Worm (Caenorhabditis elegans): Measurements from ENCODE around the gene drap-1.
A peak's percentile ranks its signal among the peaks of the same experiment; 100 is the strongest.

The drap-1 gene

ce11 chrV:9701861-9702260 lies 28.0 kb upstream of the drap-1 start:
- no peak for TF ChIP-seq klf-2 (GFP tag; conservative IDR thresholded peaks at IDR 0.05)
- no peak for TF ChIP-seq ref-1 (GFP tag; conservative IDR thresholded peaks at IDR 0.05)
- TF ChIP-seq T22C8.4 (GFP tag; IDR thresholded peaks at IDR 0.05) = no peak
- no peak for TF ChIP-seq cog-1 (tag; optimal IDR thresholded peaks at IDR 0.05)
- TF ChIP-seq ztf-29 (GFP tag; IDR thresholded peaks at IDR 0.05) = no peak

DNA sequence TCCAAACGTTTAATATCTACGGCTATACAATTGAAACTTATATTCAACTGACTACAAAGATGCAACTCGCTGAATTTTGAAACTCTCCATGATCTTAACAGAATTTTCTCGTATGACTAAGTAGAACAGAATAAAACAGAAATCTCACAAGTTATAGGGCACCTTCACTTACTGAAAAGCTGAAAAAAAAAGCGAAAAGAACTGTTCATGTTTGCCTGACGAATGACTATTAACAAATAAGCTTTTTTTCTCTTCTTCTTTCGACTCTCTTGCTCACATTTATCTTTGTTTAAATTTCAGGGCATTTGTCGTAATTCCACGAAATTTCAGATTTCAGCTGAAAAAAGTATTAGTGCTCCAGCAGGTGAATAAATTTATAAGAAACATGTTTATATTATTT lies 27.2 kb upstream of the drap-1 start, which contains the start of gene xbx-6:
Gene xbx-6, plus strand, starts transcription at position 301 of the 400 bp plus-strand sequence.
- no peak for TF ChIP-seq tab-1 (GFP tag; IDR thresholded peaks at IDR 0.05)
- TF ChIP-seq ref-1 (GFP tag; conservative IDR thresholded peaks at IDR 0.05) = no peak
- no peak for TF ChIP-seq cog-1 (tag; optimal IDR thresholded peaks at IDR 0.05)
- no peak for TF ChIP-seq flt-1 (GFP tag; IDR thresholded peaks at IDR 0.05)
- TF ChIP-seq T22C8.4 (GFP tag; IDR thresholded peaks at IDR 0.05) = no peak
- TF ChIP-seq klf-2 (GFP tag; conservative IDR thresholded peaks at IDR 0.05) = no peak
- no peak for TF ChIP-seq ztf-29 (GFP tag; IDR thresholded peaks at IDR 0.05)
- no peak for TF ChIP-seq ztf-23 (GFP tag; IDR thresholded peaks at IDR 0.05)

DNA sequence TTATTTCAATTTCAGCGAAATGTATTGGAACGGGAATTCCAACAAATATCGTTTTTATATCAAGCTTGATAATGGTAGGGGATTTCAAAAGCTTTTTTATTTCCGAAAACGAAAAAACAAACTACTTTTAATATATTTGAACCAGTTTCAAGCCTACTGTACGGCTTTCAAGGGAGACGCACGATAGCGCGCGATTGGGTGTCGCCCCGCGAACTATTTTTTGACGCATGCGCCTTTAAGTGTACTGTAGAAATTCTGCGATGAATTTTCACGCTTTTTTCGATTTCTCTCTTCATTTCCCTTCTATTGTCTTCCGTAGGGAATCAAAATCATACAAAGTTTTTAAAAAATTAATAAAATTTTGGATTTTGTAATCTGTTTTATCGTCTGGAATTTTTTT lies 26.4 kb upstream of the drap-1 start:
- no peak for TF ChIP-seq ztf-23 (GFP tag; IDR thresholded peaks at IDR 0.05)
- no peak for TF ChIP-seq ref-1 (GFP tag; conservative IDR thresholded peaks at IDR 0.05)
- TF ChIP-seq ztf-29 (GFP tag; IDR thresholded peaks at IDR 0.05) = no peak

DNA sequence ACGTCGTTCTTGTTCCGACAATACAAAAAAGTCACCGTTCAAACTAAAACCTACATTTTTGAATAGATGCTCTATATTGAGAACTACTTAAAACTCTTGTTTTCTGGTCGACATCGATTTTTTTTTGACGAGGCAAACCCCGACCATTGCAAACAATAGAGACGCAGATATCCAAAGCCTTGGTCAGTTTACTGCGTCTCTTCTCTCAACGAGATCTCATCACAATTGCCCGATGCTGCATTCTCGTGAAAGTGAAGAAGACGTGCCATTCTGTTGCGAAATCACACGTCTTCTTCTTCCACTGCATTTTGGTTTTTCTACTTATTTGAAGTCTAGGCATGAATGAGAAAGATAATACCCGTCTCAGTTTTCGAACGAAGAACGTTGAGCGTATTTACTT lies 25.5 kb upstream of the drap-1 start:
- TF ChIP-seq ref-1 (GFP tag; conservative IDR thresholded peaks at IDR 0.05) = no peak
- TF ChIP-seq T22C8.4 (GFP tag; IDR thresholded peaks at IDR 0.05) = peak; percentile 41; the same call in 1 of the 2 replicates
- TF ChIP-seq tab-1 (GFP tag; IDR thresholded peaks at IDR 0.05) = no peak
- no peak for TF ChIP-seq flt-1 (GFP tag; IDR thresholded peaks at IDR 0.05)
- no peak for TF ChIP-seq ztf-23 (GFP tag; IDR thresholded peaks at IDR 0.05)
- TF ChIP-seq cog-1 (tag; optimal IDR thresholded peaks at IDR 0.05) = peak; percentile 8

- TF ChIP-seq med-1 (GFP tag; optimal IDR thresholded peaks at IDR 0.05; ENCODE audit: insufficient read depth) = no peak
- no peak for TF ChIP-seq flt-1 (GFP tag; IDR thresholded peaks at IDR 0.05)
- TF ChIP-seq ref-1 (GFP tag; conservative IDR thresholded peaks at IDR 0.05) = no peak
- TF ChIP-seq tab-1 (GFP tag; IDR thresholded peaks at IDR 0.05) = no peak
- no peak for TF ChIP-seq ztf-23 (GFP tag; IDR thresholded peaks at IDR 0.05)
- TF ChIP-seq T22C8.4 (GFP tag; IDR thresholded peaks at IDR 0.05) = no peak
- no peak for TF ChIP-seq ztf-29 (GFP tag; IDR thresholded peaks at IDR 0.05)
- TF ChIP-seq cog-1 (tag; optimal IDR thresholded peaks at IDR 0.05) = no peak
- no peak for TF ChIP-seq klf-2 (GFP tag; conservative IDR thresholded peaks at IDR 0.05)
Observed at ce11 chrV:9706592-9706991, 23.3 kb upstream of the drap-1 start.

DNA sequence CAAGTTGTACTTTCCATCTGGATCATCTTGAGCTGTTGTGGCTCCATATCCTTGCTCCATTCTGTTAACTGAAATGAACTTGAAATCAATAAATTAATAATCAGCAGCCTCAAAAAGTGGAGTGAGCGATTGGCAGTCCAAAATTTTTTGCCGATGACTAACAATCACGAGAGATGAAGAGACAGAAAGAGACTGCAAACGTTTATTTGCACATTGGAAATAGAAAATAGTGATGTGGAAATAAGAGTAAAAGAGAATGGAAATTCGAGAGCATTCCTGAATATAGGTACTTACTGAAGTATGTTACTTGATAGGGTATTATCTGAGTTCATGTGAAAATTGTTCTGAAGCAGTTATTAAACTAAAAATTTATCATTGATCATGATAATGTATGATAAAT lies 20.2 kb upstream of the drap-1 start, which contains the start of gene tag-120:
Gene tag-120, minus strand, starts transcription at position 68 of the 400 bp plus-strand sequence.
- no peak for TF ChIP-seq ref-1 (GFP tag; conservative IDR thresholded peaks at IDR 0.05)
- TF ChIP-seq T22C8.4 (GFP tag; IDR thresholded peaks at IDR 0.05) = no peak
- no peak for TF ChIP-seq ztf-29 (GFP tag; IDR thresholded peaks at IDR 0.05)
- no peak for TF ChIP-seq ztf-23 (GFP tag; IDR thresholded peaks at IDR 0.05)
- TF ChIP-seq med-1 (GFP tag; optimal IDR thresholded peaks at IDR 0.05; ENCODE audit: insufficient read depth) = no peak
- TF ChIP-seq flt-1 (GFP tag; IDR thresholded peaks at IDR 0.05) = no peak
- no peak for TF ChIP-seq cog-1 (tag; optimal IDR thresholded peaks at IDR 0.05)
- no peak for TF ChIP-seq tab-1 (GFP tag; IDR thresholded peaks at IDR 0.05)
- TF ChIP-seq klf-2 (GFP tag; conservative IDR thresholded peaks at IDR 0.05) = no peak

ce11 chrV:9711174-9711573 lies 18.7 kb upstream of the drap-1 start:
- TF ChIP-seq flt-1 (GFP tag; IDR thresholded peaks at IDR 0.05) = no peak
- no peak for TF ChIP-seq cog-1 (tag; optimal IDR thresholded peaks at IDR 0.05)
- no peak for TF ChIP-seq ztf-29 (GFP tag; IDR thresholded peaks at IDR 0.05)
- TF ChIP-seq ref-1 (GFP tag; conservative IDR thresholded peaks at IDR 0.05) = no peak
- TF ChIP-seq tab-1 (GFP tag; IDR thresholded peaks at IDR 0.05) = no peak
- no peak for TF ChIP-seq ztf-23 (GFP tag; IDR thresholded peaks at IDR 0.05)
- TF ChIP-seq med-1 (GFP tag; optimal IDR thresholded peaks at IDR 0.05; ENCODE audit: insufficient read depth) = no peak
- no peak for TF ChIP-seq T22C8.4 (GFP tag; IDR thresholded peaks at IDR 0.05)
- no peak for TF ChIP-seq klf-2 (GFP tag; conservative IDR thresholded peaks at IDR 0.05)

DNA sequence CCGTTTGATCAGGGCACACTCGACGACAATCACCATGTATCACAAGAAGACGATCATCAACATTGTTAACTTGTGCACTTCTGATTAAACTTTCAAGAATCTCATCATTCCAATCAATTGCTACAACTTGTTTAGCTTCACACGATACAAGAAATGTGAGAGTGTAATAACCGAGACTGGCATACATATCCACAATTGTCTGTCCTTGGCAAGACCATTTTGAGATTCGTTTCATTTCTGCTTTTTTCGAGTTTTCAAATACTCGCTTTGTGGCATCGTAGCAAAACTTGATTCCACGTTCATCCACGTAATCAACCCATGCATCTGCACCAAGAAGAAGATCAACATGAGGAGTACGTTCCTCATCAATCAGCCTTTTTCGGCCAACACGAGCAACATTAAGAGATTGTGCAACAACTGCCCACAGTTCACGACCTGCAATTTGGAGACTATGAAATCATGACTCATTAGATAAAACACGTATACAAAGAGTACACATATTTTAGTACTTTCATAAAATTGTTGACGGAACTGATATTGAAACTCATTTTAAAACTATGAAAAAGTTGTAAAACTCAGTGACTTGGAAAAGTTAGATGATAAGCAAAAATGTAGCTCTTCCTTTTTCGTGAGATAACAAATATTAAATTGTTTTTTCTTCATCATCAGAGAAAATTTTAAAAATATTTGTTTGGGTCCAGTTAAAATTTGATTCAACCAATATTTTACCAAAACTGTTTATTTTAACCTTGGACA lies 17.3 kb upstream of the drap-1 start:
- TF ChIP-seq cog-1 (tag; optimal IDR thresholded peaks at IDR 0.05) = no peak
- TF ChIP-seq tab-1 (GFP tag; IDR thresholded peaks at IDR 0.05) = no peak
- no peak for TF ChIP-seq ztf-29 (GFP tag; IDR thresholded peaks at IDR 0.05)
- TF ChIP-seq T22C8.4 (GFP tag; IDR thresholded peaks at IDR 0.05) = no peak

ce11 chrV:9713532-9713931 lies 16.4 kb upstream of the drap-1 start, which contains the start of gene F40F9.10:
TSS of gene F40F9.10 (minus strand) at chrV:9713632.
- TF ChIP-seq ref-1 (GFP tag; conservative IDR thresholded peaks at IDR 0.05) (no peak), ztf-29 (GFP tag; IDR thresholded peaks at IDR 0.05) (no peak), tab-1 (GFP tag; IDR thresholded peaks at IDR 0.05) (no peak)

DNA sequence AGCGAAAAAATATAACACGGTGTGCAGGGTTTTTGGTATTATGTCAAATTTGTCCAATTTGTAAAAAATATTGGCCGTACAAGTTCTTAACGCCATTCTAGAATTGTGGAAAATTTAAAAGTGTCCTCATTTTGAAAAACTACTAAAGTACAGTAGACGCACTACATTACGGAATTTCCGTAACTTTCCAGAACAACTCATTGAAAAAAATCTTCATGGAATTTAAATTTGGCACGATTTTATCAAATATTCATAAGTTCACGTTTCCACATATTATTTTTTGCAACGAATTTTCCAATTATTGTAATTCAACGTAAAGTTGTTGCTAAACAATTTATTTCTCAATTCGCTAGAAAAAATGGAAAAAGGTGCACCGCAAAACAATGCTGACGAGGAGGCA lies 15.0 kb upstream of the drap-1 start, which contains the start of gene F40F9.3:
Gene F40F9.3, plus strand, starts transcription at position 301 of the 400 bp plus-strand sequence.
- no peak for TF ChIP-seq klf-2 (GFP tag; conservative IDR thresholded peaks at IDR 0.05)
- TF ChIP-seq med-1 (GFP tag; optimal IDR thresholded peaks at IDR 0.05; ENCODE audit: insufficient read depth) = no peak
- no peak for TF ChIP-seq cog-1 (tag; optimal IDR thresholded peaks at IDR 0.05)
- no peak for TF ChIP-seq ref-1 (GFP tag; conservative IDR thresholded peaks at IDR 0.05)
- no peak for TF ChIP-seq ztf-23 (GFP tag; IDR thresholded peaks at IDR 0.05)
- no peak for TF ChIP-seq ztf-29 (GFP tag; IDR thresholded peaks at IDR 0.05)
- no peak for TF ChIP-seq flt-1 (GFP tag; IDR thresholded peaks at IDR 0.05)
- no peak for TF ChIP-seq tab-1 (GFP tag; IDR thresholded peaks at IDR 0.05)
- no peak for TF ChIP-seq T22C8.4 (GFP tag; IDR thresholded peaks at IDR 0.05)

All from whole organism, midembryonic.